Worm (Caenorhabditis elegans) whole organism, midembryonic: Measurements from ENCODE around the gene eak-3.
A peak's percentile ranks its signal among the peaks of the same experiment; 100 is the strongest.

Experiments used
- T22C8.4 ChIP-seq: fragments of 200-800 bp; sonication (Bioruptor generic); IDR thresholded peaks from 2 replicates; pipeline ENCODE4 v1.3.6; 2022; ENCODE audit warnings: missing genetic modification characterization, missing compliant biosample characterization
- cog-1 ChIP-seq: sonication (generic microtip); optimal IDR thresholded peaks from 2 replicates; lab custom pipeline; 2016; ENCODE audit warnings: missing genetic modification characterization, missing compliant biosample characterization
- flt-1 ChIP-seq: fragments of 200-800 bp; sonication (Bioruptor generic); IDR thresholded peaks from 2 replicates; pipeline ENCODE4 v1.3.6; 2022; ENCODE audit warnings: missing genetic modification characterization, missing compliant biosample characterization
- klf-2 ChIP-seq: fragments of 200-800 bp; sonication (Bioruptor generic); conservative IDR thresholded peaks from 2 replicates; pipeline ENCODE4 v1.3.6; 2022; ENCODE audit warnings: missing genetic modification reagents, missing genetic modification characterization, missing compliant biosample characterization
- med-1 ChIP-seq: sonication (generic microtip); optimal IDR thresholded peaks from 2 replicates; lab custom pipeline; 2017; ENCODE audit warnings: missing genetic modification characterization, mild to moderate bottlenecking, missing compliant biosample characterization, antibody characterized with exemption, missing genetic modification reagents; ENCODE audit not compliant: insufficient read depth
- ref-1 ChIP-seq: fragments of 200-800 bp; sonication (Bioruptor generic); conservative IDR thresholded peaks from 2 replicates; pipeline ENCODE4 v1.3.6; 2022; ENCODE audit warnings: missing genetic modification reagents, missing genetic modification characterization, missing compliant biosample characterization
- tab-1 ChIP-seq: fragments of 200-800 bp; sonication (Bioruptor generic); IDR thresholded peaks from 2 replicates; pipeline ENCODE4 v1.3.6; 2022; ENCODE audit warnings: missing genetic modification characterization, missing compliant biosample characterization
- ztf-23 ChIP-seq: fragments of 200-800 bp; sonication (Bioruptor generic); IDR thresholded peaks from 2 replicates; pipeline ENCODE4 v1.3.6; 2022; ENCODE audit warnings: missing genetic modification reagents, missing genetic modification characterization, missing compliant biosample characterization
- ztf-29 ChIP-seq: fragments of 200-800 bp; sonication (Bioruptor generic); IDR thresholded peaks from 2 replicates; pipeline ENCODE4 v1.3.6; 2022; ENCODE audit warnings: missing genetic modification reagents, missing genetic modification characterization, missing compliant biosample characterization

Gene eak-3

ce11 chrIII:1214121-1214673 is 37.8 kb upstream of the eak-3 start:
- no peak for TF ChIP-seq ref-1 (GFP tag; lab: Robert Waterston, UW)
- TF ChIP-seq klf-2 (GFP tag; lab: Robert Waterston, UW): 0 out of 2 replicates have a peak, but pooled peaks have one; percentile 43

- peak; percentile 61 for TF ChIP-seq T22C8.4 (GFP tag; lab: Robert Waterston, UW)
- TF ChIP-seq ref-1 (GFP tag; lab: Robert Waterston, UW): no peak
Measured at ce11 chrIII:1210638-1211037, 34.3 kb upstream of the eak-3 start.

- TF ChIP-seq med-1 (no peak), ref-1 (GFP tag; lab: Robert Waterston, UW) (no peak), ztf-29 (GFP tag; lab: Robert Waterston, UW) (no peak), ztf-23 (GFP tag; lab: Robert Waterston, UW) (no peak), flt-1 (GFP tag; lab: Robert Waterston, UW) (no peak), cog-1 (tag; lab: Kevin White, UChicago) (no peak), T22C8.4 (GFP tag; lab: Robert Waterston, UW) (no peak), klf-2 (GFP tag; lab: Robert Waterston, UW) (no peak), tab-1 (GFP tag; lab: Robert Waterston, UW) (no peak)
Measured at ce11 chrIII:1207852-1208251, 31.5 kb upstream of the eak-3 start, which contains the start of gene orc-3. Gene orc-3, plus strand, starts transcription at chrIII:1208133.

ce11 chrIII:1207027-1207426 is 30.7 kb upstream of the eak-3 start:
- TF ChIP-seq T22C8.4 (GFP tag; lab: Robert Waterston, UW) (peak; percentile 82), cog-1 (tag; lab: Kevin White, UChicago) (no peak)

- TF ChIP-seq T22C8.4 (GFP tag; lab: Robert Waterston, UW): peak; percentile 27; the same call in 1 of the 2 replicates
- TF ChIP-seq ref-1 (GFP tag; lab: Robert Waterston, UW): no peak
Measured at ce11 chrIII:1206331-1206730, 30.0 kb upstream of the eak-3 start.

ce11 chrIII:1205421-1205820 is 29.1 kb upstream of the eak-3 start:
- no peak for TF ChIP-seq T22C8.4 (GFP tag; lab: Robert Waterston, UW)
- TF ChIP-seq tab-1 (GFP tag; lab: Robert Waterston, UW): no peak
- TF ChIP-seq klf-2 (GFP tag; lab: Robert Waterston, UW): no peak
- TF ChIP-seq med-1: no peak
- TF ChIP-seq cog-1 (tag; lab: Kevin White, UChicago): no peak
- no peak for TF ChIP-seq ref-1 (GFP tag; lab: Robert Waterston, UW)
- no peak for TF ChIP-seq flt-1 (GFP tag; lab: Robert Waterston, UW)
- TF ChIP-seq ztf-29 (GFP tag; lab: Robert Waterston, UW): no peak
- no peak for TF ChIP-seq ztf-23 (GFP tag; lab: Robert Waterston, UW)

- no peak for TF ChIP-seq tab-1 (GFP tag; lab: Robert Waterston, UW)
- no peak for TF ChIP-seq klf-2 (GFP tag; lab: Robert Waterston, UW)
- peak; percentile 37; the same call in 1 of the 2 replicates for TF ChIP-seq T22C8.4 (GFP tag; lab: Robert Waterston, UW)
- no peak for TF ChIP-seq ztf-29 (GFP tag; lab: Robert Waterston, UW)
- 0 out of 2 replicates have a peak, but pooled peaks have one; percentile 59 for TF ChIP-seq flt-1 (GFP tag; lab: Robert Waterston, UW)
- TF ChIP-seq ref-1 (GFP tag; lab: Robert Waterston, UW): no peak
- TF ChIP-seq med-1: no peak
- peak; percentile 63 for TF ChIP-seq cog-1 (tag; lab: Kevin White, UChicago)
- peak; percentile 67; the same call in 1 of the 2 replicates for TF ChIP-seq ztf-23 (GFP tag; lab: Robert Waterston, UW)
Measured at ce11 chrIII:1201958-1202596, 25.7 kb upstream of the eak-3 start, which contains the start of the genes mrpl-45 and Y119D3B.12. Gene mrpl-45, minus strand, starts transcription at chrIII:1202008. Gene Y119D3B.12, plus strand, starts transcription at chrIII:1202546.

- TF ChIP-seq cog-1 (tag; lab: Kevin White, UChicago) (no peak), ref-1 (GFP tag; lab: Robert Waterston, UW) (no peak), flt-1 (GFP tag; lab: Robert Waterston, UW) (no peak), ztf-23 (GFP tag; lab: Robert Waterston, UW) (no peak), med-1 (no peak), tab-1 (GFP tag; lab: Robert Waterston, UW) (no peak), ztf-29 (GFP tag; lab: Robert Waterston, UW) (no peak), klf-2 (GFP tag; lab: Robert Waterston, UW) (no peak), T22C8.4 (GFP tag; lab: Robert Waterston, UW) (no peak)
Measured at ce11 chrIII:1196192-1196591, 19.8 kb upstream of the eak-3 start, which contains the start of gene dss-1. Gene dss-1, minus strand, starts transcription at chrIII:1196292.

ce11 chrIII:1193326-1193862 is 17.0 kb upstream of the eak-3 start, which contains the start of gene Y119D3B.14:
Gene Y119D3B.14, minus strand, starts transcription at chrIII:1193812.
- TF ChIP-seq T22C8.4 (GFP tag; lab: Robert Waterston, UW): peak; percentile 25; the same call in 1 of the 2 replicates
- TF ChIP-seq ztf-29 (GFP tag; lab: Robert Waterston, UW): no peak

- no peak for TF ChIP-seq flt-1 (GFP tag; lab: Robert Waterston, UW)
- TF ChIP-seq ztf-29 (GFP tag; lab: Robert Waterston, UW): no peak
- no peak for TF ChIP-seq cog-1 (tag; lab: Kevin White, UChicago)
- no peak for TF ChIP-seq klf-2 (GFP tag; lab: Robert Waterston, UW)
- TF ChIP-seq med-1: no peak
- TF ChIP-seq ref-1 (GFP tag; lab: Robert Waterston, UW): no peak
- no peak for TF ChIP-seq tab-1 (GFP tag; lab: Robert Waterston, UW)
- TF ChIP-seq ztf-23 (GFP tag; lab: Robert Waterston, UW): no peak
Measured at ce11 chrIII:1181756-1182155, 5.4 kb upstream of the eak-3 start, which contains the start of gene nspg-8. Gene nspg-8, plus strand, starts transcription at chrIII:1182056.
